ENCODE assay signal across 5 fruit fly cellular contexts in the genomic region with DNA sequence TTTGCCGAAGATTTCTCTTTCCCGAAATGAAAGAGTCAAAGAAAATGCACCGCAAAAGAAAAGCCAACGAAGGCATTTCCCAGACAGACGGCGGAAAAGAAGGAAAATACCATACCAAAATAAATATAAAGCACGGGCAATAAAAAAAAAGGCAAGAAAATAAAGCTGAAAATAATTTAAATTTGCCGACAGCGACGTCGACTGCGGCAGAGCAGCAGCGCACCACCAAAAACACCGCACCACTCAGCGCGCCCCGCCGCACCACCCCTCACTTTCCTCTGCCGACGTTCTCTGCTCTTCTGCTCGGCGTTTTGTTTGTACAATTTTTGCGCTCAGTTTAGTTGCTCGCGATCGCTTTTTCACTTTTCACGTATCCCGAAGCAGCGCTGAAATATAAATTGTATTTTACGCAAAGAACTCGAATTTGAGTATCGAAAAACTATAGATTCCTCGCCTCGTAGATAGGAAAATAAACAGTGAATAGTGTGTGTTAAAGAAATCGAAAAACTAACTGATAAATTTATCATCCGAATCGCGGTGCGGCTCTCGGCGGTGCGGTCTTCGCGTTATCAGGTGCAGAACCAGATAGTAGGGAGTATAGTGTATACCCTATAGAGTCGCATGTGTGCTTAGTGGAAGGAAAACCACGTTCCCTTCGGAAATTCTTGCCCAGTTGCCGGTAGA.
TF ChIP-seq lines count a peak whose summit lies in the region.

No protein-coding gene starts in this region.

- TF ChIP-seq CTCF in whole organism, embryonic (GFP tag; optimal IDR thresholded peaks at IDR 0.05; lab: Kevin White, UChicago) = no peak

TF ChIP-seq in whole organism, adult, 20 proteins besides CTCF, POLR2A, EP300 and RAD21:
- TF ChIP-seq pad (GFP tag; optimal IDR thresholded peaks at IDR 0.05; lab: Kevin White, UChicago) = no peak
- no peak for TF ChIP-seq CG33017 (tag; optimal IDR thresholded peaks at IDR 0.05; lab: Kevin White, UChicago)
- peak; percentile 40 for TF ChIP-seq kay (GFP tag; lab: Kevin White, UChicago; ENCODE audit: borderline replicate concordance)
- TF ChIP-seq ovo (GFP tag; optimal IDR thresholded peaks at IDR 0.05; lab: Kevin White, UChicago) = no peak
- TF ChIP-seq Mnt (GFP tag; optimal IDR thresholded peaks at IDR 0.05; lab: Kevin White, UChicago) = peak; percentile 58
- TF ChIP-seq CG7045 (GFP tag; optimal IDR thresholded peaks at IDR 0.05; lab: Kevin White, UChicago) = no peak
- TF ChIP-seq tj (GFP tag; optimal IDR thresholded peaks at IDR 0.05; lab: Kevin White, UChicago) = peak; percentile 30
- peak; percentile 64 for TF ChIP-seq cic (GFP tag; optimal IDR thresholded peaks at IDR 0.05; lab: Kevin White, UChicago)

TF ChIP-seq in whole organism, embryonic, 481 proteins besides CTCF, POLR2A, EP300 and RAD21 (continues in another document):
- TF ChIP-seq GATAe (GFP tag; conservative IDR thresholded peaks at IDR 0.05; lab: Robert Waterston, UW) (0 out of 2 replicates have a peak, but pooled peaks have one; percentile 40), Aef1 (GFP tag; IDR thresholded peaks at IDR 0.05; lab: Robert Waterston, UW) (no peak), br (optimal IDR thresholded peaks at IDR 0.05; lab: Kevin White, UChicago) (no peak), mirr (GFP tag; optimal IDR thresholded peaks at IDR 0.05; lab: Kevin White, UChicago) (peak; percentile 40), CG1792 (GFP tag; optimal IDR thresholded peaks at IDR 0.05; lab: Kevin White, UChicago) (peak; percentile 3), vfl (GFP tag; optimal IDR thresholded peaks at IDR 0.05; lab: Kevin White, UChicago) (no peak), CG2199 (GFP tag; IDR thresholded peaks at IDR 0.05; lab: Robert Waterston, UW) (peak; percentile 17; the same call in 1 of the 3 replicates), CG9437 (GFP tag; optimal IDR thresholded peaks at IDR 0.05; lab: Kevin White, UChicago) (peak; percentile 6), grn (GFP tag; optimal IDR thresholded peaks at IDR 0.05; lab: Kevin White, UChicago) (peak; percentile 74), B-H2 (GFP tag; optimal IDR thresholded peaks at IDR 0.05; lab: Kevin White, UChicago) (peak; percentile 35), gro (GFP tag; optimal IDR thresholded peaks at IDR 0.05; lab: Kevin White, UChicago) (no peak), Trl (optimal IDR thresholded peaks at IDR 0.05; lab: Kevin White, UChicago) (peak in 1 of 2 experiments; percentile 37), Trl (GFP tag; optimal IDR thresholded peaks at IDR 0.05; lab: Kevin White, UChicago) (no peak), sd (tag; optimal IDR thresholded peaks at IDR 0.05; lab: Kevin White, UChicago) (peak; percentile 28), sens (GFP tag; lab: Kevin White, UChicago) (peak; percentile 49), lab (GFP tag; optimal IDR thresholded peaks at IDR 0.05; lab: Kevin White, UChicago) (peak; percentile 42), exex (tag; optimal IDR thresholded peaks at IDR 0.05; lab: Kevin White, UChicago) (peak; percentile 53), ssp (GFP tag; IDR thresholded peaks at IDR 0.05; lab: Robert Waterston, UW) (no peak), crol (GFP tag; IDR thresholded peaks at IDR 0.05; lab: Robert Waterston, UW) (peak; percentile 98)

TF ChIP-seq in whole organism, prepupa, 60 proteins besides CTCF, POLR2A, EP300 and RAD21 (continues in another document):
- TF ChIP-seq Eip75B (GFP tag; optimal IDR thresholded peaks at IDR 0.05; lab: Kevin White, UChicago) (no peak), CG11294 (GFP tag; IDR thresholded peaks at IDR 0.05; lab: Robert Waterston, UW) (no peak), Sox102F (GFP tag; optimal IDR thresholded peaks at IDR 0.05; lab: Kevin White, UChicago) (no peak), dac (GFP tag; optimal IDR thresholded peaks at IDR 0.05; lab: Kevin White, UChicago) (no peak), CG6808 (GFP tag; optimal IDR thresholded peaks at IDR 0.05; lab: Kevin White, UChicago) (no peak), eg (GFP tag; IDR thresholded peaks at IDR 0.05; lab: Robert Waterston, UW) (peak; percentile 59), CG8119 (GFP tag; IDR thresholded peaks at IDR 0.05; lab: Robert Waterston, UW) (peak; percentile 64; the same call in 2 of the 3 replicates), Met (GFP tag; optimal IDR thresholded peaks at IDR 0.05; lab: Kevin White, UChicago) (no peak), CG32006 (GFP tag; optimal IDR thresholded peaks at IDR 0.05; lab: Kevin White, UChicago) (no peak), CG6163 (GFP tag; IDR thresholded peaks at IDR 0.05; lab: Robert Waterston, UW) (peak; percentile 66; the same call in 2 of the 3 replicates), achi (GFP tag; optimal IDR thresholded peaks at IDR 0.05; lab: Kevin White, UChicago) (no peak), salr (GFP tag; optimal IDR thresholded peaks at IDR 0.05; lab: Kevin White, UChicago) (no peak), CG34406 (GFP tag; optimal IDR thresholded peaks at IDR 0.05; lab: Kevin White, UChicago) (no peak), cyc (GFP tag; optimal IDR thresholded peaks at IDR 0.05; lab: Kevin White, UChicago) (no peak), CG6792 (GFP tag; optimal IDR thresholded peaks at IDR 0.05; lab: Kevin White, UChicago) (no peak), CG6276 (GFP tag; optimal IDR thresholded peaks at IDR 0.05; lab: Kevin White, UChicago) (peak; percentile 1), pdm3 (GFP tag; optimal IDR thresholded peaks at IDR 0.05; lab: Kevin White, UChicago) (no peak), CG11762 (GFP tag; optimal IDR thresholded peaks at IDR 0.05; lab: Kevin White, UChicago; ENCODE audit: insufficient read depth) (no peak), acj6 (GFP tag; optimal IDR thresholded peaks at IDR 0.05; lab: Kevin White, UChicago) (no peak), CG8319 (GFP tag; optimal IDR thresholded peaks at IDR 0.05; lab: Kevin White, UChicago) (no peak)

TF ChIP-seq in whole organism, pupa, 21 proteins besides CTCF, POLR2A, EP300 and RAD21:
- TF ChIP-seq CG10348 (GFP tag; IDR thresholded peaks at IDR 0.05; lab: Robert Waterston, UW) (no peak), D1 (tag; optimal IDR thresholded peaks at IDR 0.05; lab: Kevin White, UChicago) (no peak), CG32121 (GFP tag; IDR thresholded peaks at IDR 0.05; lab: Robert Waterston, UW) (no peak), CG12605 (GFP tag; IDR thresholded peaks at IDR 0.05; lab: Robert Waterston, UW) (peak; percentile 29), Pif1B (GFP tag; optimal IDR thresholded peaks at IDR 0.05; lab: Kevin White, UChicago) (no peak), Ets98B (GFP tag; IDR thresholded peaks at IDR 0.05; lab: Robert Waterston, UW) (peak; percentile 51), CG8301 (tag; optimal IDR thresholded peaks at IDR 0.05; lab: Kevin White, UChicago) (no peak), Snoo (tag; optimal IDR thresholded peaks at IDR 0.05; lab: Kevin White, UChicago) (no peak), CG8159 (tag; optimal IDR thresholded peaks at IDR 0.05; lab: Kevin White, UChicago) (no peak), Pif1A (GFP tag; optimal IDR thresholded peaks at IDR 0.05; lab: Kevin White, UChicago) (no peak), CG13204 (GFP tag; optimal IDR thresholded peaks at IDR 0.05; lab: Kevin White, UChicago) (no peak), CG34367 (tag; optimal IDR thresholded peaks at IDR 0.05; lab: Kevin White, UChicago) (no peak), CG4496 (GFP tag; IDR thresholded peaks at IDR 0.05; lab: Robert Waterston, UW) (peak; percentile 65; the same call in 1 of the 3 replicates), fd96Ca (GFP tag; IDR thresholded peaks at IDR 0.05; lab: Robert Waterston, UW) (peak; percentile 48; the same call in 1 of the 3 replicates)

TF ChIP-seq in whole organism, wandering third instar larva, 38 proteins besides CTCF, POLR2A, EP300 and RAD21:
- peak; percentile 36 for TF ChIP-seq psq (GFP tag; optimal IDR thresholded peaks at IDR 0.05; lab: Kevin White, UChicago)
- no peak for TF ChIP-seq brk (GFP tag; optimal IDR thresholded peaks at IDR 0.05; lab: Kevin White, UChicago)
- no peak for TF ChIP-seq Hr83 (GFP tag; optimal IDR thresholded peaks at IDR 0.05; lab: Kevin White, UChicago; ENCODE audit: poor library complexity, severe bottlenecking)
- no peak for TF ChIP-seq Sp1 (GFP tag; optimal IDR thresholded peaks at IDR 0.05; lab: Kevin White, UChicago)
- TF ChIP-seq CG32264 (GFP tag; optimal IDR thresholded peaks at IDR 0.05; lab: Kevin White, UChicago) = no peak
- TF ChIP-seq lola (GFP tag; optimal IDR thresholded peaks at IDR 0.05; lab: Kevin White, UChicago) = no peak
- peak; percentile 6 for TF ChIP-seq Dif (GFP tag; optimal IDR thresholded peaks at IDR 0.05; lab: Kevin White, UChicago; ENCODE audit: partially characterized antibody)
- TF ChIP-seq dl (GFP tag; optimal IDR thresholded peaks at IDR 0.05; lab: Kevin White, UChicago; ENCODE audit: insufficient read depth in 1 of 2, partially characterized antibody in 2 of 2) = no peak
- no peak for TF ChIP-seq rgr (GFP tag; optimal IDR thresholded peaks at IDR 0.05; lab: Kevin White, UChicago)
- TF ChIP-seq dsf (GFP tag; optimal IDR thresholded peaks at IDR 0.05; lab: Kevin White, UChicago; ENCODE audit: borderline replicate concordance) = no peak
- no peak for TF ChIP-seq br (GFP tag; optimal IDR thresholded peaks at IDR 0.05; lab: Kevin White, UChicago)
